Fruit fly (Drosophila melanogaster): ENCODE measurements around the gene CG44194.

The CG44194 gene

DNA sequence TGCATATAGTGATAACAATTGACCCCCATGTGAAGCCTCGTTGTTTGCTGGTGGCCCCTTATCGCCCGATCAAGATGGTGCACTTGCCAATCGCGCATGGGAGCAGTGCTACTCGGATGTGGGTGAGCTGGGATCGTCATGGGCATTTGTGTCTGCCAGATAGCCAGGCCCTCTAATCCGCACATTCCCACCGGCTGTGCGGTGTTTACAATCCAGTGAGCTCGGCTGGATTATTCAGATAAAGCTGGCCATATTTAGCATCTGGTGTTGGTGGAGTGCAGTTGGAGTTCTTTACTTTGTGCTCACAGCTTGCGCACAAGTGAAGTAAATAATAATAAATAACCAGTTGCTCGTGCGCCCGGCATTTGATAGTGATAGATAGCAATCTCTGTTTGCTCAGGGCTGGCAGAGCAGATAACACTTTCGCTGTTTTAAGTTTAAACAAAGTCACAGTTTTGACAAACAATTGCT, 35.5 kb upstream of the CG44194 start (continued):
- TF ChIP-seq CG9797 (GFP tag; optimal IDR thresholded peaks at IDR 0.05) (peak; percentile 5), Xrp1 (GFP tag; IDR thresholded peaks at IDR 0.05) (no peak; the same call in 1 of the 2 replicates), h (optimal IDR thresholded peaks at IDR 0.05) (no peak), CG10366 (GFP tag; IDR thresholded peaks at IDR 0.05) (no peak), fd3F (GFP tag; optimal IDR thresholded peaks at IDR 0.05) (no peak), CG17328 (GFP tag; IDR thresholded peaks at IDR 0.05) (peak; percentile 12; the same call in 1 of the 2 replicates), CG3726 (GFP tag; IDR thresholded peaks at IDR 0.05) (no peak), Camta (GFP tag; optimal IDR thresholded peaks at IDR 0.05) (peak; percentile 9), CG5953 (GFP tag; IDR thresholded peaks at IDR 0.05) (no peak), CG7839 (tag; optimal IDR thresholded peaks at IDR 0.05) (no peak), CG2116 (GFP tag; optimal IDR thresholded peaks at IDR 0.05) (no peak), CG10543 (GFP tag; optimal IDR thresholded peaks at IDR 0.05) (peak; percentile 80), CkIIα-i1 (GFP tag; IDR thresholded peaks at IDR 0.05) (no peak), Rx (GFP tag; IDR thresholded peaks at IDR 0.05) (no peak), CrebB (tag; optimal IDR thresholded peaks at IDR 0.05) (peak; percentile 26), salm (tag; optimal IDR thresholded peaks at IDR 0.05) (peak; percentile 26), cas (GFP tag; IDR thresholded peaks at IDR 0.05) (no peak), CG8478 (optimal IDR thresholded peaks at IDR 0.05) (no peak), ase (GFP tag; IDR thresholded peaks at IDR 0.05) (no peak), fu2 (GFP tag; optimal IDR thresholded peaks at IDR 0.05) (no peak), sima (GFP tag; optimal IDR thresholded peaks at IDR 0.05) (no peak), CG8944 (GFP tag; optimal IDR thresholded peaks at IDR 0.05) (no peak), knrl (GFP tag; IDR thresholded peaks at IDR 0.05; ENCODE audit: partially characterized antibody) (no peak), CG11723 (GFP tag; optimal IDR thresholded peaks at IDR 0.05) (no peak), gem (tag; optimal IDR thresholded peaks at IDR 0.05) (no peak), CG1233 (GFP tag; optimal IDR thresholded peaks at IDR 0.05) (peak; percentile 52), corto (GFP tag; optimal IDR thresholded peaks at IDR 0.05) (no peak), yki (optimal IDR thresholded peaks at IDR 0.05) (no peak), HLH4C (GFP tag; IDR thresholded peaks at IDR 0.05; ENCODE audit: partially characterized antibody) (no peak), CG12155 (GFP tag; optimal IDR thresholded peaks at IDR 0.05) (no peak), CG15514 (GFP tag; optimal IDR thresholded peaks at IDR 0.05) (peak; percentile 61), tx (GFP tag; optimal IDR thresholded peaks at IDR 0.05) (no peak), CG30431 (GFP tag; optimal IDR thresholded peaks at IDR 0.05) (no peak), tio (GFP tag; optimal IDR thresholded peaks at IDR 0.05) (no peak), scrt (GFP tag; optimal IDR thresholded peaks at IDR 0.05) (peak; percentile 42), MESR4 (GFP tag; optimal IDR thresholded peaks at IDR 0.05) (no peak), Eip74EF (GFP tag; optimal IDR thresholded peaks at IDR 0.05) (no peak), CG12391 (tag; optimal IDR thresholded peaks at IDR 0.05) (peak; percentile 3), abd-A (tag; optimal IDR thresholded peaks at IDR 0.05) (no peak), CG8765 (GFP tag; IDR thresholded peaks at IDR 0.05) (no peak), grau (tag; optimal IDR thresholded peaks at IDR 0.05) (no peak), CG4617 (GFP tag; optimal IDR thresholded peaks at IDR 0.05; ENCODE audit: borderline replicate concordance) (no peak), CG17912 (GFP tag; optimal IDR thresholded peaks at IDR 0.05) (peak; percentile 31), bigmax (GFP tag; optimal IDR thresholded peaks at IDR 0.05) (no peak), CG8359 (GFP tag; optimal IDR thresholded peaks at IDR 0.05; ENCODE audit: borderline replicate concordance) (peak; percentile 45), onecut (GFP tag; IDR thresholded peaks at IDR 0.05) (peak; percentile 36; the same call in 1 of the 2 replicates), NK7.1 (GFP tag; optimal IDR thresholded peaks at IDR 0.05) (no peak), Hsf (GFP tag; optimal IDR thresholded peaks at IDR 0.05) (no peak), pita (GFP tag; optimal IDR thresholded peaks at IDR 0.05) (no peak), Vsx1 (GFP tag; optimal IDR thresholded peaks at IDR 0.05) (peak; percentile 60), CG1603 (tag; optimal IDR thresholded peaks at IDR 0.05) (no peak), CG16815 (GFP tag; optimal IDR thresholded peaks at IDR 0.05) (no peak)

Measured in whole organism, embryonic.